Worm (Caenorhabditis elegans): ENCODE results near the gene M02D8.5.
A peak's percentile ranks its signal among the peaks of the same experiment; 100 is the strongest.

Gene M02D8.5

DNA sequence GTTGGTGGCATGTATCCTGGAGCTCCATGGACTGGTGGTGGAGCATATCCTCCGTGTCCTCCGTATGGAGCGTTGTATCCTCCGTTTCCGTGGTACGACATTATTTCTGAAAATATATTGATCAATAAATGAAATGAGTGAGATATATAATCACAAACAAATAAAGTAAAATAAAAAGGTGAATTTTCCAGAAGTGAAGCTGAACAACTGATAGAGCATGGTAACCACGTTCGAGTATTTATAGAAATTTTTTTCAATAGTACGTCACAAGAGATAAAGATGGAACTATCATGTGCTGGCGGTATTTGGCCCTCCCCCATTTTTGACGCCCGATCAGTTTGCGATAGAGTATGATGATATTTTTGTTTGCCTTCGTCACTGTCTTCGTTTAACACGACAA, 44.6 kb downstream of the M02D8.5 start, which contains the start of gene F53A9.7:
Gene F53A9.7, minus strand, starts transcription at position 101 of the 400 bp plus-strand sequence.
- TF ChIP-seq elt-1 (tag; optimal IDR thresholded peaks at IDR 0.05) (no peak), pha-4 (tag; optimal IDR thresholded peaks at IDR 0.05) (peak; percentile 16), aly-2 (tag; optimal IDR thresholded peaks at IDR 0.05) (no peak), daf-12 (tag; optimal IDR thresholded peaks at IDR 0.05) (no peak), elt-2 (tag; optimal IDR thresholded peaks at IDR 0.05) (peak; percentile 33), eor-1 (tag; optimal IDR thresholded peaks at IDR 0.05) (no peak), ceh-16 (tag; optimal IDR thresholded peaks at IDR 0.05) (no peak), unc-39 (tag; optimal IDR thresholded peaks at IDR 0.05) (no peak)

DNA sequence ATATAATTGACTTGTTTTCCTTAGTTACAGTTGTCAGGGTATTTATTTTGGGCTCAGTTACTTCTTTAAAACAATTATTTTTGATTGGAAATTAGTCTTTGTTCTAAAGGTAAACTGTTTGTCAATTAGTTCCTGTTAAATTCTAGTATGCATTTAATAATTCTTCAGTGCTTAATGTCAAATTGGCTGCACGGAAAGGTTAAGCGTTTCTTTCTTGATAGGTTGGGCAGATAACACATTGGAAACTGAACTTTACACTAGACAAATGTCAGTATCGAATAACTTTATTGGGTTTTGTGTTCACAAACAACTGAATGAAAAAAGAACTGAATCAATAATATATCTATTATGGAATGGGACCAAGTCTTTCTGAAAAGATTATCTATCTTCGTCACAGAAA, 46.6 kb downstream of the M02D8.5 start:
- TF ChIP-seq ceh-9 (tag; optimal IDR thresholded peaks at IDR 0.05) (no peak), egl-5 (tag; optimal IDR thresholded peaks at IDR 0.05) (no peak), elt-2 (tag; optimal IDR thresholded peaks at IDR 0.05) (peak; percentile 56)

DNA sequence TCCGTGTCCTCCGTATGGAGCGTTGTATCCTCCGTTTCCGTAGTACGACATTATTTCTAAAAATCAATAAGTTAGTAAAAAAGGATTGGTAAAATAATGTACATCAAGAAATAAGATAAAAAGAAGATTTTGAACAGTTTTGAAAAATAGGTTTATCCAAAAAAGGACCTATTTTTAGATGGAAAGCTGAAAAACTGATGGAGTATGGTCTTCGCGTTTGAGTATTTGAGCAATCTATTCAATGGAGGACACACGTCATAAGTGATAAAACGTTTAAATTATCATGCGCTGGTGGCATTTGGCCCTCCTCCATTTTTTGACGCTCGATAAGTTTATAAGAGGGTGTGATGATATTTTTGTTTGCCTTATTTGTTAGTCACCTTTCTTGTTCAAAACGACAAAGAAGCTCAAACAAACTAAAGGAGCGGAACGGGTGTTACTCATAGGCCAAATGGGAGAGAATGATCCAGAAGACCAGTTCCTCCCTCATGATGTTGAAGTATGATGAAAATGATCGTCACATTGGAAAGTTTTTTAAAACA, 47.6 kb downstream of the M02D8.5 start, which contains the start of gene F53A9.6:
Gene F53A9.6, minus strand, starts transcription at position 51 of the 542 bp plus-strand sequence.
- TF ChIP-seq ZK546.5 (tag; optimal IDR thresholded peaks at IDR 0.05) (no peak), pqm-1 (tag; optimal IDR thresholded peaks at IDR 0.05) (peak; percentile 73), elt-2 (tag; optimal IDR thresholded peaks at IDR 0.05) (peak; percentile 77), jun-1 (tag; optimal IDR thresholded peaks at IDR 0.05) (peak; percentile 44), skn-1 (tag; optimal IDR thresholded peaks at IDR 0.05) (no peak), pha-4 (tag; optimal IDR thresholded peaks at IDR 0.05) (peak; percentile 49)

DNA sequence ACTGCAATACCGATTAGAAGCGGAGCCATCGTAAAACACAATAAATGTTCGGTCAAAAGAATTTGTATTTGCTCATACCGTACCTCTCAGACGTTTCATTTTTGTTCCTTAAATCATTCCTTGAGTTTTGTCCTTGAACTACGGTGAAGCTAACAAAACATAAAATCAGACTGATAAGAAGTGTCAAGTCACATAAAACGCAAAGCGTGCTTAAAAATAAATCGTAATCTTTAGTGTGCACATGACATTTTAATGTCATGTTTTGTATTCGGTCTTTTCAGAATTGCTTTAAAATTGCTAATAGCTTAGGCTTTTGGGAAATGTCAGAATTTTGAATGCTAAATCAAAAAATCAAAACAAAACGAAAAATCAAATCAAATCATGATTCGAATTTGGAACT, 48.7 kb downstream of the M02D8.5 start:
- TF ChIP-seq nhr-76 (tag; optimal IDR thresholded peaks at IDR 0.05) (no peak), eor-1 (tag; optimal IDR thresholded peaks at IDR 0.05) (no peak), pha-4 (tag; optimal IDR thresholded peaks at IDR 0.05) (peak; percentile 40), ceh-16 (tag; optimal IDR thresholded peaks at IDR 0.05) (no peak), nhr-25 (tag; optimal IDR thresholded peaks at IDR 0.05) (no peak), ztf-11 (tag; optimal IDR thresholded peaks at IDR 0.05) (no peak), jun-1 (tag; optimal IDR thresholded peaks at IDR 0.05) (peak; percentile 43), fos-1 (tag; optimal IDR thresholded peaks at IDR 0.05) (no peak), elt-3 (tag; optimal IDR thresholded peaks at IDR 0.05) (no peak), nhr-43 (tag; optimal IDR thresholded peaks at IDR 0.05; ENCODE audit: poor library complexity, severe bottlenecking) (no peak), R02D3.7 (tag; optimal IDR thresholded peaks at IDR 0.05) (no peak), fkh-10 (GFP tag; optimal IDR thresholded peaks at IDR 0.05) (no peak), ceh-28 (tag; optimal IDR thresholded peaks at IDR 0.05) (no peak), egl-5 (tag; optimal IDR thresholded peaks at IDR 0.05) (no peak), mdl-1 (tag; optimal IDR thresholded peaks at IDR 0.05) (no peak), nhr-237 (tag; optimal IDR thresholded peaks at IDR 0.05) (no peak), daf-12 (tag; optimal IDR thresholded peaks at IDR 0.05) (no peak), tbx-2 (tag; optimal IDR thresholded peaks at IDR 0.05) (no peak), ZK546.5 (tag; optimal IDR thresholded peaks at IDR 0.05) (no peak), mml-1 (tag; optimal IDR thresholded peaks at IDR 0.05) (no peak), ztf-4 (tag; optimal IDR thresholded peaks at IDR 0.05) (no peak), snpc-4 (tag; optimal IDR thresholded peaks at IDR 0.05) (no peak), lsy-12 (tag; optimal IDR thresholded peaks at IDR 0.05) (no peak), elt-1 (tag; optimal IDR thresholded peaks at IDR 0.05) (no peak), pqm-1 (tag; optimal IDR thresholded peaks at IDR 0.05) (peak; percentile 77), nhr-12 (tag; optimal IDR thresholded peaks at IDR 0.05) (no peak), ceh-9 (tag; optimal IDR thresholded peaks at IDR 0.05) (no peak), nhr-77 (tag; optimal IDR thresholded peaks at IDR 0.05) (no peak), skn-1 (tag; optimal IDR thresholded peaks at IDR 0.05) (peak; percentile 55), elt-2 (tag; optimal IDR thresholded peaks at IDR 0.05) (peak; percentile 89)

DNA sequence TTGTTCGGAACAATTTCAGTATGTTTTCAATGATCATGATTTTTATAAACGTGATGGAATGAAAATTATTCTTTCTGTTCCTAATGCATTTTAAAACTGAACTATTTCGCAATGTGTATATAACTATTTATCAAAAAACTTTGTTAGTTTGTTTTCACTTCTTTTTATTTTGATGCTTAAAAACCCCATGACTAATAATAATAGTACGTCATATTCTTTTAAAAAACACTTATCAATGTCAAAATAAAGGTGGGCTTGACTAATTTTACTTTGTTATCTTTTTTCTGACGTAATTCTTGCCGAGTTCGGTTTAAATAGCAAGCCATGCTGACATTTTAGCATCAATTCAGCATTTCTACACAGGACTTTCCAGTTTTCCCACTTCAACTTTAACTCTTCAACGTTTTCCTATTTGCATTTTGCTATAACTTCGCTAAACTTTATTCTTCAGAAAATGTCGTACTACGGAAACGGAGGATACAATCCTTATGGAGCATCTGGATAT, 50.2 kb downstream of the M02D8.5 start, which contains the start of gene F53A9.1:
Gene F53A9.1, plus strand, starts transcription at position 455 of the 505 bp plus-strand sequence.
- TF ChIP-seq nhr-23 (tag; optimal IDR thresholded peaks at IDR 0.05): no peak
- no peak for TF ChIP-seq skn-1 (tag; optimal IDR thresholded peaks at IDR 0.05)
- no peak for TF ChIP-seq ceh-16 (tag; optimal IDR thresholded peaks at IDR 0.05)
- TF ChIP-seq zag-1 (tag; optimal IDR thresholded peaks at IDR 0.05): no peak
- TF ChIP-seq nhr-43 (tag; optimal IDR thresholded peaks at IDR 0.05; ENCODE audit: poor library complexity, severe bottlenecking): no peak
- no peak for TF ChIP-seq nhr-11 (tag; optimal IDR thresholded peaks at IDR 0.05)
- no peak for TF ChIP-seq lsy-12 (tag; optimal IDR thresholded peaks at IDR 0.05)
- TF ChIP-seq eor-1 (tag; optimal IDR thresholded peaks at IDR 0.05): no peak
- peak; percentile 28 for TF ChIP-seq elt-2 (tag; optimal IDR thresholded peaks at IDR 0.05)
- TF ChIP-seq nfya-1 (tag; optimal IDR thresholded peaks at IDR 0.05; ENCODE audit: insufficient read depth): no peak
- TF ChIP-seq pha-4 (tag; optimal IDR thresholded peaks at IDR 0.05): peak; percentile 1
- peak; percentile 18 for TF ChIP-seq pqm-1 (tag; optimal IDR thresholded peaks at IDR 0.05)
- TF ChIP-seq egl-27 (tag; optimal IDR thresholded peaks at IDR 0.05): no peak
- TF ChIP-seq mdl-1 (tag; optimal IDR thresholded peaks at IDR 0.05): no peak
- no peak for TF ChIP-seq fkh-10 (GFP tag; optimal IDR thresholded peaks at IDR 0.05)

Measured in whole organism, L3 larva.